Worm (Caenorhabditis elegans): ENCODE measurements around the gene ucr-1.

The ucr-1 gene

ce11 chrIII:5543050-5543449 lies 48.9 kb upstream of the ucr-1 start, which contains the start of gene D1044.6:
Gene D1044.6 (minus strand): TSS chrIII:5543177.
- TF ChIP-seq ztf-1 (GFP tag; conservative IDR thresholded peaks at IDR 0.05) (no peak), mdl-1 (tag; optimal IDR thresholded peaks at IDR 0.05) (no peak), lsy-2 (tag; optimal IDR thresholded peaks at IDR 0.05) (no peak), R02D3.7 (tag; optimal IDR thresholded peaks at IDR 0.05) (no peak), crh-2 (tag; optimal IDR thresholded peaks at IDR 0.05) (no peak), zag-1 (tag; optimal IDR thresholded peaks at IDR 0.05) (no peak), ztf-4 (tag; optimal IDR thresholded peaks at IDR 0.05) (no peak), unc-62 (GFP tag; optimal IDR thresholded peaks at IDR 0.05) (no peak), nhr-21 (tag; optimal IDR thresholded peaks at IDR 0.05) (no peak), peb-1 (tag; optimal IDR thresholded peaks at IDR 0.05) (no peak), ama-1 (optimal IDR thresholded peaks at IDR 0.05) (no peak), blmp-1 (tag; optimal IDR thresholded peaks at IDR 0.05; ENCODE audit: insufficient read depth) (no peak), ZK546.5 (tag; optimal IDR thresholded peaks at IDR 0.05) (no peak), F13H6.1 (tag; optimal IDR thresholded peaks at IDR 0.05) (no peak), ceh-82 (tag; optimal IDR thresholded peaks at IDR 0.05) (no peak), mbf-1 (tag; optimal IDR thresholded peaks at IDR 0.05) (no peak), alr-1 (tag; optimal IDR thresholded peaks at IDR 0.05) (no peak)

DNA sequence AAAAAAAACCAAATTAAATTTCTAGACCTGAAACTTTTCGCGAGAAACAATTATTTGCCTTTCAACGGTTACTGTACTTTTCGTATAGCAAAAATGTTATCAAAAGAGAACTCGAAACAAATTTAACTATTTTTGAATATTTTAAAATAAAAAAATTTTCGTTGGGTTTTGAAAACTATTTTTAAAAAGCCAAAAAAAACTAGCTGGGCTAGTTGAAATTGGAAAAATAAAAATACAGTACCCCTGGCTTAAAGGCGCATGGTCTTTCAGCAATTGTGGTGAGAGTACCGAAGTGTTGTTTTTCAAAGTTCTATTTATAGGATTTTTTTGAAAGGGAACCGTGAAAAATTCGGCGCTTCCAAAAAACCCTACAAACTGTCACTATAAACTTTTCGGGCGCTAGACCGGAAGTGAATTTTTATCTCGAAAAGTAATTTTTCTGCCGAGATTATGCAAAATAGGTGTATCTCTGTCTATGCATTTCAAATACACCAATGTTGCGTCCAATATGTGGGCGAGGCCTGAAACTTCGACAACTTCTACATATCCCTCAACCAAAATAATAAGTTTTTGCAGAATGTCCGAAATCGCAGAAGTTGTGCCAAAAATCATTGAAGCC lies 48.1 kb upstream of the ucr-1 start, which contains the start of gene D1044.1:
D1044.1 (plus strand) TSS at position 569 of the 619 bp plus-strand sequence.
- TF ChIP-seq nhr-23 (tag; optimal IDR thresholded peaks at IDR 0.05): no peak
- no peak for TF ChIP-seq blmp-1 (tag; optimal IDR thresholded peaks at IDR 0.05; ENCODE audit: insufficient read depth)
- no peak for TF ChIP-seq C34F6.9 (tag; optimal IDR thresholded peaks at IDR 0.05)
- TF ChIP-seq nhr-12 (tag; optimal IDR thresholded peaks at IDR 0.05): no peak
- TF ChIP-seq nhr-237 (tag; optimal IDR thresholded peaks at IDR 0.05): no peak
- TF ChIP-seq skn-1 (tag; optimal IDR thresholded peaks at IDR 0.05): no peak
- no peak for TF ChIP-seq ama-1 (optimal IDR thresholded peaks at IDR 0.05)
- TF ChIP-seq Y55F3AM.14 (GFP tag; optimal IDR thresholded peaks at IDR 0.05): no peak
- TF ChIP-seq ceh-82 (tag; optimal IDR thresholded peaks at IDR 0.05): no peak
- no peak for TF ChIP-seq ZK546.5 (tag; optimal IDR thresholded peaks at IDR 0.05)
- no peak for TF ChIP-seq snpc-4 (tag; optimal IDR thresholded peaks at IDR 0.05)

- TF ChIP-seq peb-1 (tag; optimal IDR thresholded peaks at IDR 0.05): no peak
- no peak for TF ChIP-seq aly-2 (tag; optimal IDR thresholded peaks at IDR 0.05)
- TF ChIP-seq nhr-25 (tag; optimal IDR thresholded peaks at IDR 0.05): peak; percentile 12
- no peak for TF ChIP-seq ztf-1 (GFP tag; conservative IDR thresholded peaks at IDR 0.05)
- TF ChIP-seq nhr-10 (tag; optimal IDR thresholded peaks at IDR 0.05): no peak
- peak; percentile 21 for TF ChIP-seq C34F6.9 (tag; optimal IDR thresholded peaks at IDR 0.05)
- peak; percentile 30 for TF ChIP-seq nhr-21 (tag; optimal IDR thresholded peaks at IDR 0.05)
Observed at ce11 chrIII:5546309-5546708, 45.6 kb upstream of the ucr-1 start.

ce11 chrIII:5546730-5547129 lies 45.2 kb upstream of the ucr-1 start, which contains the start of gene F09F7.5:
Gene F09F7.5 (plus strand): TSS chrIII:5546987.
- TF ChIP-seq unc-62 (GFP tag; optimal IDR thresholded peaks at IDR 0.05) (no peak), nhr-23 (tag; optimal IDR thresholded peaks at IDR 0.05) (no peak), fos-1 (tag; optimal IDR thresholded peaks at IDR 0.05) (peak; percentile 87), crh-2 (tag; optimal IDR thresholded peaks at IDR 0.05) (peak; percentile 27), mab-5 (tag; optimal IDR thresholded peaks at IDR 0.05) (no peak), lin-11 (tag; optimal IDR thresholded peaks at IDR 0.05) (no peak), R02D3.7 (tag; optimal IDR thresholded peaks at IDR 0.05) (no peak), skn-1 (tag; optimal IDR thresholded peaks at IDR 0.05) (no peak), peb-1 (tag; optimal IDR thresholded peaks at IDR 0.05) (no peak), aly-2 (tag; optimal IDR thresholded peaks at IDR 0.05) (no peak), sma-3 (GFP tag; optimal IDR thresholded peaks at IDR 0.05) (no peak)

DNA sequence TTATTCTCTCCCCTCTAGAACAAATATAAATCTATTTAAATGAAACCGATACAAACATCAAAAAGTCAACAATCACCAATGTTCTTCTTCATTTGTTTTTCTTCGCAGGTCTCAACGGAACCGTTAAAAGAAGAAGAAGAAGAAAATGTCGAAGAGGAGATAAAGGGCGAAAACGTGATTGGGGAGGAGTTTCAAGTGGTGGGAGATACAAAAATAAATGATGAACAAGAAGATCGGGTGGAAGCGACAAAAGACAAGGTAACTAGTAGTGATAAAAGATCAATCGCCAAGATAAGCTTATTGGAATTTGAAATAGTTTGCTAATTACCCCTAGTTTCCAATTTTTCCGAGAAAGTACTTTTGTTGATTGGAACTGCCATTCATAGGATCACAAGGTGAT lies 41.7 kb upstream of the ucr-1 start:
- TF ChIP-seq F13H6.1 (tag; optimal IDR thresholded peaks at IDR 0.05) (no peak), lin-39 (tag; optimal IDR thresholded peaks at IDR 0.05) (no peak), nhr-11 (tag; optimal IDR thresholded peaks at IDR 0.05) (no peak), snpc-4 (tag; optimal IDR thresholded peaks at IDR 0.05) (no peak), ztf-4 (tag; optimal IDR thresholded peaks at IDR 0.05) (no peak), blmp-1 (tag; optimal IDR thresholded peaks at IDR 0.05; ENCODE audit: insufficient read depth) (peak; percentile 31), nhr-6 (tag; optimal IDR thresholded peaks at IDR 0.05) (no peak), nhr-21 (tag; optimal IDR thresholded peaks at IDR 0.05) (peak; percentile 34), ZK546.5 (tag; optimal IDR thresholded peaks at IDR 0.05) (no peak), Y55F3AM.14 (GFP tag; optimal IDR thresholded peaks at IDR 0.05) (no peak), skn-1 (tag; optimal IDR thresholded peaks at IDR 0.05) (no peak), sem-4 (tag; optimal IDR thresholded peaks at IDR 0.05) (no peak), nhr-25 (tag; optimal IDR thresholded peaks at IDR 0.05) (peak; percentile 44), aly-2 (tag; optimal IDR thresholded peaks at IDR 0.05) (no peak), nhr-77 (tag; optimal IDR thresholded peaks at IDR 0.05) (no peak), nhr-12 (tag; optimal IDR thresholded peaks at IDR 0.05) (no peak), mdl-1 (tag; optimal IDR thresholded peaks at IDR 0.05) (no peak), nhr-10 (tag; optimal IDR thresholded peaks at IDR 0.05) (no peak), mbf-1 (tag; optimal IDR thresholded peaks at IDR 0.05) (no peak), ama-1 (optimal IDR thresholded peaks at IDR 0.05) (no peak), nhr-129 (tag; optimal IDR thresholded peaks at IDR 0.05) (peak; percentile 38), alr-1 (tag; optimal IDR thresholded peaks at IDR 0.05) (no peak), dmd-4 (tag; optimal IDR thresholded peaks at IDR 0.05) (no peak), elt-3 (tag; optimal IDR thresholded peaks at IDR 0.05) (no peak), sma-9 (GFP tag; optimal IDR thresholded peaks at IDR 0.05) (peak; percentile 24), sma-9 (tag; optimal IDR thresholded peaks at IDR 0.05) (no peak), unc-39 (tag; optimal IDR thresholded peaks at IDR 0.05) (no peak), sma-3 (GFP tag; optimal IDR thresholded peaks at IDR 0.05) (peak; percentile 6), nhr-237 (tag; optimal IDR thresholded peaks at IDR 0.05) (no peak)

Data from whole organism, L2 larva.